Fruit fly (Drosophila melanogaster): ENCODE results near the gene PIG-Wa.

Gene PIG-Wa

dm6 chr2L:2426444-2427188 is 43.6 kb downstream of the PIG-Wa start (continued):
- TF ChIP-seq fd59A (GFP tag; optimal IDR thresholded peaks at IDR 0.05), result peak; percentile 73
- TF ChIP-seq CG8319 (GFP tag; optimal IDR thresholded peaks at IDR 0.05), result peak; percentile 31
- TF ChIP-seq salr (GFP tag; optimal IDR thresholded peaks at IDR 0.05), result peak; percentile 66 to 82
- no peak for TF ChIP-seq fd85E (GFP tag; optimal IDR thresholded peaks at IDR 0.05)
- TF ChIP-seq CG15336 (GFP tag; IDR thresholded peaks at IDR 0.05), result peak; percentile 94
- peak; percentile 87 for TF ChIP-seq pdm3 (GFP tag; optimal IDR thresholded peaks at IDR 0.05)
- peak; percentile 94 for TF ChIP-seq CG4318 (GFP tag; optimal IDR thresholded peaks at IDR 0.05)
- peak; percentile 73 for TF ChIP-seq CG6808 (GFP tag; optimal IDR thresholded peaks at IDR 0.05)
- no peak for TF ChIP-seq Eip93F (GFP tag; optimal IDR thresholded peaks at IDR 0.05)

DNA sequence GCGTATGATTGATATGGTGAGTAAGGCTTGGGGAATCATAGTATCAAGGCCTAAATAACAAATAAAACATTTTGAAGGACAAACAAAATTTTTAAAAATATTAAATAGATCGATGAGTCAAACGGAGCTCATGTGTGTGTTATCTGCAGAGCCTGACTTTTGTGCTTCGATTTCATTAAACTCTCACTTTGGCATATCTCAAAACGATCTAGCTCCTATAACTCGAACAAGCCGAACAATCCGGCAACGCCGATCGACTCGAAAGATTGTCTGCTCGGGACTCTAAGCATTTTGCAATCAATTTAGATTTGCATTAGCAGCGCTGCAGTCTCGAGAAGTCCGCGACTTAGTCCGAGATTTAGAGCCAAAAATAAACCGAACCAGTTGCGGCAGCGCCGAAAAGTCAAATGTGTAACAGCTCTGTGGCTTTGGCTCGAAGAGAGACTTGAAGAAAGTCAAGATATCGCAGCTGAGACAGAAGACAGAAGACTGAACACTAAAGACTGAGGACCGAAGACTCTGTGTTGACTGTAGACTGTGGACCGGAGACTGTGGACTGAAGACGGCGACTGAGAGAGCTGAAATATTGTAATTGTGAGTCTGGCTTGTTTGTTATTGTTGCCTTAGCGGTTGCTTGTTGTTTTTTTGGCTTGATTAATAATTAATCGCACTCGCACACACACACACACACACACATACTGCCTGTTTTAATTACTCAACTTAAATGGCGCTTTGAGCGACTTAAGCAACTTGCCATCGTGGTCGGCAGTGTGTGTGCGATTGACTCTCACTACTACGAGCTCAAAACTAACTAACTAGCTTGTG is 44.6 kb downstream of the PIG-Wa start:
- TF ChIP-seq CG6854 (GFP tag; optimal IDR thresholded peaks at IDR 0.05) (no peak), Eip78C (GFP tag) (peak; percentile 74), CG4318 (GFP tag; optimal IDR thresholded peaks at IDR 0.05) (no peak), CG10631 (GFP tag; optimal IDR thresholded peaks at IDR 0.05) (no peak), Smox (GFP tag; optimal IDR thresholded peaks at IDR 0.05) (no peak), acj6 (GFP tag; optimal IDR thresholded peaks at IDR 0.05) (no peak), CG16779 (tag; optimal IDR thresholded peaks at IDR 0.05) (no peak), topi (GFP tag; optimal IDR thresholded peaks at IDR 0.05) (no peak), pdm3 (GFP tag; optimal IDR thresholded peaks at IDR 0.05) (no peak), CG11902 (GFP tag; optimal IDR thresholded peaks at IDR 0.05) (no peak), CG8119 (GFP tag; IDR thresholded peaks at IDR 0.05) (peak; percentile 36; the same call in 1 of the 3 replicates), Hr4 (GFP tag; optimal IDR thresholded peaks at IDR 0.05) (no peak), CG10669 (GFP tag; optimal IDR thresholded peaks at IDR 0.05) (no peak), ss (GFP tag; optimal IDR thresholded peaks at IDR 0.05) (no peak), CG3032 (tag; optimal IDR thresholded peaks at IDR 0.05) (no peak), dac (GFP tag; optimal IDR thresholded peaks at IDR 0.05) (no peak), OdsH (GFP tag; optimal IDR thresholded peaks at IDR 0.05) (peak; percentile 2), fd85E (GFP tag; optimal IDR thresholded peaks at IDR 0.05) (no peak), cyc (GFP tag; optimal IDR thresholded peaks at IDR 0.05) (no peak), esn (GFP tag; optimal IDR thresholded peaks at IDR 0.05) (no peak), CG11294 (GFP tag; IDR thresholded peaks at IDR 0.05) (no peak), Sox14 (GFP tag; optimal IDR thresholded peaks at IDR 0.05) (no peak), Eip75B (GFP tag; optimal IDR thresholded peaks at IDR 0.05) (no peak), CG8632 (GFP tag; optimal IDR thresholded peaks at IDR 0.05) (no peak), CG7368 (GFP tag; optimal IDR thresholded peaks at IDR 0.05) (no peak), Hr38 (GFP tag; optimal IDR thresholded peaks at IDR 0.05) (no peak), CG11762 (GFP tag; optimal IDR thresholded peaks at IDR 0.05; ENCODE audit: insufficient read depth) (no peak), Hr39 (GFP tag; optimal IDR thresholded peaks at IDR 0.05) (no peak), CG9139 (GFP tag; optimal IDR thresholded peaks at IDR 0.05) (no peak), CG6276 (GFP tag; optimal IDR thresholded peaks at IDR 0.05) (peak; percentile 25), achi (GFP tag; optimal IDR thresholded peaks at IDR 0.05) (no peak), CG6792 (GFP tag; optimal IDR thresholded peaks at IDR 0.05) (no peak), Ets21C (GFP tag; optimal IDR thresholded peaks at IDR 0.05) (no peak), CG15336 (GFP tag; IDR thresholded peaks at IDR 0.05) (peak; percentile 52; the same call in 1 of the 2 replicates), Blimp-1 (GFP tag; optimal IDR thresholded peaks at IDR 0.05) (no peak), CG32006 (GFP tag; optimal IDR thresholded peaks at IDR 0.05) (peak; percentile 65), svp (GFP tag) (peak; percentile 58), Sox102F (GFP tag; optimal IDR thresholded peaks at IDR 0.05) (no peak), Eip93F (GFP tag; optimal IDR thresholded peaks at IDR 0.05) (no peak), dsx (GFP tag; optimal IDR thresholded peaks at IDR 0.05; ENCODE audit: poor library complexity, severe bottlenecking) (no peak), CG6163 (GFP tag; IDR thresholded peaks at IDR 0.05) (peak; percentile 38; the same call in 2 of the 3 replicates), CG31627 (GFP tag; optimal IDR thresholded peaks at IDR 0.05) (no peak)

Measured in whole organism, prepupa.